Fruit fly (Drosophila melanogaster): Measurements from ENCODE around the gene Vps60.

- TF ChIP-seq CG10348 (GFP tag; IDR thresholded peaks at IDR 0.05) (no peak), CG34367 (tag; optimal IDR thresholded peaks at IDR 0.05) (no peak), CG8301 (tag; optimal IDR thresholded peaks at IDR 0.05) (no peak)
Measured at dm6 chr3L:17621451-17621946, at the start of gene Vps60, which contains the start of gene anchor.
